Fruit fly (Drosophila melanogaster): ENCODE results near the gene CG31673.

Gene CG31673

DNA sequence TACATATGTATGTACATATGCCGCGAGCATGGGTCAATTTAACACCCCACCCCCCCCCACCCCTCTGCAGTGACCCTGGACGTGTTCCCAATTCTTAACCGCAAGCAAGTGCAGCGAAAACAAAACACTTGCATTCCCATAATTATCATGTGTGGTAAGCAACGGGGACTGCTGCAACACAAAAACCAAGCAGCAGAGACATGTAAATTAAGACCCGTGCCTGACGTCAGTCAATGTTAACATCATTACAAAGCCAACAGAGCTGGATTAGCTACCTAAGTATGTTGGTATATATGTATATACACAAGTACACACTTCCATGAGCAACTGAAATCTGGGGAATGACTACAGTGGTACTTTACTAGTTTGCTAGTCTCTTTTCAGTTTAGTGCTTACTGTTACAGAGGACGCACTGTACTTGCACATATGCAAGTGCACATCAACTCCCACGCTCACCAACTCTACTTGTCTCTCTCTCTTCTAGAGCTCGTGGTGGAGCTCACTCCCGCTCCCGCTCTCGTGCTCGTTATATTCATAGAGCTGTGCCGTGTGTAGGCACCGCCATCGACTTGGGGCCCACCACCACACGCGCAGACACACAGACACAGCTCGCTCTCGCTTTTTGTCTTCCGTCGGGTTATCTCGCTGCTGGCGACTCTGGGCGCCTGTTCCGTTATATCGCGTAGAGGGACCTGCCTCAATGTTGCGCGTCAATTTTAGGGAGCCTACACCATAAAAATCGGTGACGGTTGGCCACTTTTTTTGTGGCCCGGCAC is 8.0 kb upstream of the CG31673 start (continued):
- TF ChIP-seq nerfin-2 (GFP tag; IDR thresholded peaks at IDR 0.05; ENCODE audit: partially characterized antibody) (no peak), CG11085 (GFP tag; IDR thresholded peaks at IDR 0.05) (no peak), CG3838 (GFP tag; optimal IDR thresholded peaks at IDR 0.05) (no peak), da (GFP tag; optimal IDR thresholded peaks at IDR 0.05) (no peak), ase (GFP tag; IDR thresholded peaks at IDR 0.05) (0 out of 3 replicates have a peak, but pooled peaks have one; percentile 47), gro (GFP tag; optimal IDR thresholded peaks at IDR 0.05) (no peak), tup (GFP tag; optimal IDR thresholded peaks at IDR 0.05) (no peak), Mes4 (GFP tag; optimal IDR thresholded peaks at IDR 0.05) (no peak), psq (GFP tag; optimal IDR thresholded peaks at IDR 0.05) (no peak), bcd (GFP tag; optimal IDR thresholded peaks at IDR 0.05) (no peak), MBD-R2 (GFP tag; IDR thresholded peaks at IDR 0.05) (no peak), Doc2 (GFP tag; IDR thresholded peaks at IDR 0.05) (no peak), CG5953 (GFP tag; IDR thresholded peaks at IDR 0.05) (no peak), CG12104 (GFP tag; optimal IDR thresholded peaks at IDR 0.05) (no peak), HmgZ (tag; optimal IDR thresholded peaks at IDR 0.05) (no peak), BEAF-32 (GFP tag; optimal IDR thresholded peaks at IDR 0.05) (no peak), ara (GFP tag; IDR thresholded peaks at IDR 0.05) (no peak), slp2 (GFP tag; optimal IDR thresholded peaks at IDR 0.05) (no peak), CG9797 (GFP tag; optimal IDR thresholded peaks at IDR 0.05) (no peak), CrebB (tag; optimal IDR thresholded peaks at IDR 0.05) (no peak), gce (GFP tag; IDR thresholded peaks at IDR 0.05) (peak; percentile 22; the same call in 1 of the 3 replicates), fd96Cb (tag; optimal IDR thresholded peaks at IDR 0.05) (no peak), HmgD (GFP tag; optimal IDR thresholded peaks at IDR 0.05) (no peak), Sox100B (GFP tag; optimal IDR thresholded peaks at IDR 0.05) (no peak), ci (GFP tag; IDR thresholded peaks at IDR 0.05) (peak; percentile 66; the same call in 2 of the 3 replicates), gem (tag; optimal IDR thresholded peaks at IDR 0.05) (no peak), CG6813 (GFP tag; optimal IDR thresholded peaks at IDR 0.05) (peak; percentile 18), Ptx1 (GFP tag; IDR thresholded peaks at IDR 0.05) (no peak), CG8281 (tag; optimal IDR thresholded peaks at IDR 0.05) (no peak), kni (GFP tag; optimal IDR thresholded peaks at IDR 0.05) (peak; percentile 90), ab (GFP tag; optimal IDR thresholded peaks at IDR 0.05) (no peak), Atf6 (GFP tag; IDR thresholded peaks at IDR 0.05) (no peak; the same call in 1 of the 2 replicates), dimm (GFP tag; IDR thresholded peaks at IDR 0.05) (no peak), bowl (GFP tag; IDR thresholded peaks at IDR 0.05) (no peak), Six4 (GFP tag; optimal IDR thresholded peaks at IDR 0.05) (no peak), unc-4 (GFP tag; IDR thresholded peaks at IDR 0.05; ENCODE audit: partially characterized antibody) (peak; percentile 60), lmd (GFP tag; IDR thresholded peaks at IDR 0.05) (no peak), vfl (GFP tag; optimal IDR thresholded peaks at IDR 0.05) (no peak), CG10462 (GFP tag; optimal IDR thresholded peaks at IDR 0.05) (no peak), H2.0 (GFP tag; IDR thresholded peaks at IDR 0.05) (no peak), Side (GFP tag; optimal IDR thresholded peaks at IDR 0.05) (no peak), CG31224 (GFP tag; IDR thresholded peaks at IDR 0.05) (peak; percentile 100), Gug (GFP tag; IDR thresholded peaks at IDR 0.05) (no peak), fd3F (GFP tag; optimal IDR thresholded peaks at IDR 0.05) (no peak), Camta (GFP tag; optimal IDR thresholded peaks at IDR 0.05) (no peak), CG3163 (GFP tag; optimal IDR thresholded peaks at IDR 0.05) (no peak), seq (GFP tag; IDR thresholded peaks at IDR 0.05) (no peak), CG17612 (GFP tag; IDR thresholded peaks at IDR 0.05) (no peak), CG17385 (GFP tag; optimal IDR thresholded peaks at IDR 0.05) (peak; percentile 17), Rfx (GFP tag; IDR thresholded peaks at IDR 0.05) (0 out of 2 replicates have a peak, but pooled peaks have one; percentile 36), CG15269 (tag; optimal IDR thresholded peaks at IDR 0.05) (no peak)

Measured in whole organism, embryonic.